Worm (Caenorhabditis elegans) whole organism, L4 larva: Measurements from ENCODE around the gene C49H3.12.

Experiments
- F49E8.2 ChIP-seq: sonication (generic microtip); optimal IDR thresholded peaks from 2 replicates; lab custom pipeline; 2016; ENCODE audit warnings: missing compliant biosample characterization, mild to moderate bottlenecking, missing genetic modification characterization, borderline replicate concordance
- R02D3.7 ChIP-seq: fragments of 150-350 bp; sonication (generic microtip); optimal IDR thresholded peaks from 3 replicates; lab custom pipeline; 2014; ENCODE audit warnings: missing biosample characterization, missing genetic modification characterization
- T20F7.1 ChIP-seq: fragments of 200-800 bp; sonication (Bioruptor generic); optimal IDR thresholded peaks from 2 replicates; lab custom pipeline; 2018; ENCODE audit warnings: mild to moderate bottlenecking, missing genetic modification characterization, missing compliant biosample characterization
- aha-1 ChIP-seq: fragments of 150-350 bp; peaks from one replicate; lab custom pipeline; 2014; ENCODE audit warnings: missing biosample characterization, missing genetic modification characterization
- aly-2 ChIP-seq: sonication (generic microtip); optimal IDR thresholded peaks from 2 replicates; lab custom pipeline; 2018; ENCODE audit warnings: missing biosample characterization, missing genetic modification characterization
- ama-1 ChIP-seq: fragments of 150-350 bp; optimal IDR thresholded peaks from 2 replicates; lab custom pipeline; 2014; ENCODE audit warnings: inconsistent platforms, mixed read lengths
- attf-4 ChIP-seq: sonication (generic microtip); optimal IDR thresholded peaks from 3 replicates; lab custom pipeline; 2017; ENCODE audit warnings: missing biosample characterization, missing genetic modification characterization
- ceh-62 ChIP-seq: sonication (generic microtip); optimal IDR thresholded peaks from 2 replicates; lab custom pipeline; 2017; ENCODE audit warnings: missing biosample characterization, missing genetic modification characterization
- cey-2 ChIP-seq: sonication (generic microtip); optimal IDR thresholded peaks from 3 replicates; lab custom pipeline; 2017; ENCODE audit warnings: missing genetic modification characterization, mild to moderate bottlenecking, missing compliant biosample characterization, antibody characterized with exemption, borderline replicate concordance; ENCODE audit not compliant: insufficient read depth
- ctbp-1 ChIP-seq: fragments of 200-800 bp; sonication (Bioruptor generic); IDR thresholded peaks from 2 replicates; pipeline ENCODE4 v1.3.6; 2022; ENCODE audit warnings: missing genetic modification reagents, missing genetic modification characterization, missing compliant biosample characterization
- daf-16 ChIP-seq, 3 experiments: sonication (generic microtip); optimal IDR thresholded peaks; 2 replicates each; lab custom pipeline; 2016 to 2017; ENCODE audit warnings: missing genetic modification characterization in 3 of 3, missing genetic modification reagents in 3 of 3, mild to moderate bottlenecking in 2 of 3, missing compliant biosample characterization in 2 of 3, missing biosample characterization in 1 of 3, moderate library complexity in 1 of 3
- dve-1 ChIP-seq: sonication (generic microtip); optimal IDR thresholded peaks from 2 replicates; lab custom pipeline; 2017; ENCODE audit warnings: antibody characterized with exemption, mild to moderate bottlenecking, missing genetic modification characterization, missing compliant biosample characterization; ENCODE audit not compliant: insufficient read depth
- egl-43 ChIP-seq: fragments of 200-800 bp; sonication (Bioruptor generic); IDR thresholded peaks from 2 replicates; pipeline ENCODE4 v1.3.6; 2022; ENCODE audit warnings: missing genetic modification reagents, missing genetic modification characterization, missing compliant biosample characterization
- fkh-10 ChIP-seq: fragments of 150-350 bp; optimal IDR thresholded peaks from 2 replicates; lab custom pipeline; 2014; ENCODE audit warnings: missing biosample characterization, missing genetic modification reagents, missing genetic modification characterization
- gei-8 ChIP-seq: fragments of 200-800 bp; sonication (Bioruptor generic); optimal IDR thresholded peaks from 2 replicates; lab custom pipeline; 2018; ENCODE audit warnings: mild to moderate bottlenecking, missing genetic modification characterization, missing compliant biosample characterization
- hif-1 ChIP-seq, 2 experiments: sonication (generic microtip); optimal IDR thresholded peaks; 2 replicates each; lab custom pipeline; 2016 to 2017; ENCODE audit warnings: missing compliant biosample characterization in 2 of 2, missing genetic modification characterization in 2 of 2, missing genetic modification reagents in 2 of 2, missing genotype in 2 of 2, mild to moderate bottlenecking in 1 of 2
- hlh-11 ChIP-seq: fragments of 200-800 bp; sonication (Bioruptor generic); optimal IDR thresholded peaks from 2 replicates; lab custom pipeline; 2018; ENCODE audit warnings: mild to moderate bottlenecking, missing genetic modification characterization, missing compliant biosample characterization
- hlh-30 ChIP-seq: sonication (generic microtip); optimal IDR thresholded peaks from 2 replicates; lab custom pipeline; 2017; ENCODE audit warnings: antibody characterized with exemption, mild to moderate bottlenecking, missing genetic modification characterization, missing compliant biosample characterization; ENCODE audit not compliant: insufficient read depth
- hmg-1.1 ChIP-seq: fragments of 200-800 bp; sonication (Bioruptor generic); IDR thresholded peaks from 2 replicates; pipeline ENCODE4 v1.3.6; 2022; ENCODE audit warnings: missing genetic modification reagents, missing genetic modification characterization, missing compliant biosample characterization
- jun-1 ChIP-seq: fragments of 150-350 bp; optimal IDR thresholded peaks from 2 replicates; lab custom pipeline; 2014; ENCODE audit warnings: missing biosample characterization, missing genetic modification reagents, missing genetic modification characterization
- lin-1 ChIP-seq: fragments of 200-800 bp; sonication (Bioruptor generic); IDR thresholded peaks from 2 replicates; pipeline ENCODE4 v1.3.6; 2022; ENCODE audit warnings: missing genetic modification reagents, missing genetic modification characterization, missing compliant biosample characterization
- lin-29 ChIP-seq: fragments of 200-800 bp; sonication (Bioruptor generic); IDR thresholded peaks from 2 replicates; pipeline ENCODE4 v1.3.6; 2022; ENCODE audit warnings: missing genetic modification reagents, missing genetic modification characterization, missing compliant biosample characterization
- mdl-1 ChIP-seq, 2 experiments: fragments of 150-350 bp in 1 of 2; sonication (generic microtip) in 1 of 2; optimal IDR thresholded peaks; 2 replicates each; lab custom pipeline; 2014 to 2017; ENCODE audit warnings: missing biosample characterization in 2 of 2, missing genetic modification characterization in 2 of 2
- mxl-2 ChIP-seq: fragments of 200-800 bp; sonication (Bioruptor generic); conservative IDR thresholded peaks from 2 replicates; pipeline ENCODE4 v1.3.6; 2022; ENCODE audit warnings: missing genetic modification reagents, missing genetic modification characterization, missing compliant biosample characterization
- nhr-10 ChIP-seq: fragments of 150-350 bp; optimal IDR thresholded peaks from 2 replicates; lab custom pipeline; 2014; ENCODE audit warnings: missing biosample characterization, missing genetic modification characterization
- nhr-25 ChIP-seq: sonication (generic microtip); optimal IDR thresholded peaks from 2 replicates; lab custom pipeline; 2017; ENCODE audit warnings: missing genetic modification characterization, mild to moderate bottlenecking, missing compliant biosample characterization, antibody characterized with exemption, moderate library complexity, borderline replicate concordance; ENCODE audit not compliant: insufficient read depth
- nhr-42 ChIP-seq: fragments of 200-800 bp; sonication (Bioruptor generic); IDR thresholded peaks from 2 replicates; pipeline ENCODE4 v1.3.6; 2022; ENCODE audit warnings: missing genetic modification characterization, missing compliant biosample characterization
- nhr-6 ChIP-seq: fragments of 150-350 bp; optimal IDR thresholded peaks from 2 replicates; lab custom pipeline; 2014; ENCODE audit warnings: missing biosample characterization, missing genetic modification characterization
- nhr-76 ChIP-seq: fragments of 150-350 bp; optimal IDR thresholded peaks from 2 replicates; lab custom pipeline; 2014; ENCODE audit warnings: missing biosample characterization, missing genetic modification characterization
- nhr-77 ChIP-seq: fragments of 150-350 bp; optimal IDR thresholded peaks from 2 replicates; lab custom pipeline; 2014; ENCODE audit warnings: missing biosample characterization, missing genetic modification characterization
- pha-4 ChIP-seq, 2 experiments: fragments of 150-350 bp in 1 of 2; fragments of 200-800 bp in 1 of 2; sonication (Bioruptor generic) in 1 of 2; IDR thresholded peaks in 1 of 2; optimal IDR thresholded peaks in 1 of 2; 2 replicates each; pipeline versions ENCODE4 v1.3.6 to Lab custom; 2014 to 2022; ENCODE audit warnings: missing genetic modification characterization in 2 of 2, missing genetic modification reagents in 2 of 2, missing biosample characterization in 1 of 2, missing compliant biosample characterization in 1 of 2
- php-3 ChIP-seq: fragments of 200-800 bp; sonication (Bioruptor generic); IDR thresholded peaks from 2 replicates; pipeline ENCODE4 v1.3.6; 2022; ENCODE audit warnings: missing genetic modification reagents, missing genetic modification characterization, missing compliant biosample characterization
- pqm-1 ChIP-seq: sonication (generic microtip); optimal IDR thresholded peaks from 2 replicates; lab custom pipeline; 2017; ENCODE audit warnings: missing biosample characterization, missing genetic modification characterization
- sdz-12 ChIP-seq: fragments of 200-800 bp; sonication (Bioruptor generic); optimal IDR thresholded peaks from 2 replicates; lab custom pipeline; 2018; ENCODE audit warnings: mild to moderate bottlenecking, missing genetic modification characterization, missing compliant biosample characterization
- set-16 ChIP-seq: fragments of 200-800 bp; sonication (Bioruptor generic); IDR thresholded peaks from 2 replicates; pipeline ENCODE4 v1.3.6; 2022; ENCODE audit warnings: missing genetic modification reagents, missing genetic modification characterization, missing compliant biosample characterization
- skn-1 ChIP-seq: fragments of 150-350 bp; optimal IDR thresholded peaks from 2 replicates; lab custom pipeline; 2014; ENCODE audit warnings: missing biosample characterization, missing genetic modification characterization
- tag-97 ChIP-seq: fragments of 200-800 bp; sonication (Bioruptor generic); IDR thresholded peaks from 2 replicates; pipeline ENCODE4 v1.3.6; 2022; ENCODE audit warnings: missing genetic modification characterization, missing compliant biosample characterization
- unc-130 ChIP-seq: sonication (generic microtip); optimal IDR thresholded peaks from 2 replicates; lab custom pipeline; 2016; ENCODE audit warnings: missing genetic modification reagents, missing genetic modification characterization, missing compliant biosample characterization
- unc-62 ChIP-seq, 3 experiments: fragments of 150-350 bp in 1 of 3; sonication (generic microtip); optimal IDR thresholded peaks in 2 of 3; peaks in 1 of 3; 1 replicate in 1 of 3; 2 replicates in 2 of 3; lab custom pipeline; 2014 to 2017; ENCODE audit warnings: missing biosample characterization in 3 of 3, missing genetic modification characterization in 3 of 3, missing genetic modification reagents in 3 of 3, missing genotype in 1 of 3
- zip-2 ChIP-seq: fragments of 150-350 bp; optimal IDR thresholded peaks from 2 replicates; lab custom pipeline; 2014; ENCODE audit warnings: missing biosample characterization, missing genetic modification characterization

The C49H3.12 gene

DNA sequence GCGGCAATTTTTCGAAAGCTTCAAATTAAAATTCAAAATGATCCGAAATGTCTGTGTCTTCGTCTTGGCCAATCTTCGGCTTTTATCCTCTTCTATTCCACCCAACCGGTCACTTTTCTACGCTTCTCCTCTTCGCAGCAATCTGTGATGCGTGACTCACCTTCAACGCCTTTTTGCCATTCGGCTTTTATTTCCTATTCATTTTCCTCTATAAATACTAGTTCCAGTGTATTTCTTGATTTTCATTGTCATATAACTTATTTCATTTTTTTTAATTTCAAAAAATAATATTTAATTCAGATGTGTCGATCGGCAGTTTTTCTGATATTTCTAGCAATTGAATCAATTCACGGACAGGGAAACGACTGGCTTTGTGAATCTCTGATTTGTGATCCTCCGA, 7.0 kb downstream of the C49H3.12 start, which contains the start of gene C49H3.16:
C49H3.16 (plus strand) TSS at position 301 of the 400 bp plus-strand sequence.
- TF ChIP-seq unc-62 (GFP tag; optimal IDR thresholded peaks at IDR 0.05 in 1 of 2; lab: Kevin White, UChicago) (peak in 1 of 2 experiments; percentile 63), unc-62 (tag; optimal IDR thresholded peaks at IDR 0.05; lab: Kevin White, UChicago) (no peak), aha-1 (tag; lab: Kevin White, UChicago) (no peak), nhr-25 (no peak), unc-130 (no peak), set-16 (no peak), zip-2 (no peak), nhr-77 (tag; lab: Kevin White, UChicago) (no peak), nhr-42 (GFP tag; lab: Robert Waterston, UW) (no peak)

DNA sequence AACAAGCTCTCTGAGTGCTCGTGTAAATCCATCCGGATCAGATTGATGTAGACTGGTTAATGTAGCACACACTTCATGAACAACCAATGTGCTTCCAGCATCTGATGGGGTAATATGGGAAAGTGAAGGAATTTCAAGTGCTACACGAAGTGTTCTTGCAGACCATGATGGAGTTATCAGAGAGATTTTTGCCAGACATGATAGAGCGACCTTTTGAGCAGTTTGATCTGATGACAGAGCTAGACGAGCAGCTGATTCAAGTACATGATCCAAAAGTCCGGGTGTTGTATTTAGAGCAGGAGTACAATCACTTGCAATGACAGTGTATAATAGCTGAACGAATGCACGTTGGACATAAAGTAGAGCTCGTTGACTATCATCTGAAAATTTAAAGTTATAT, 9.2 kb downstream of the C49H3.12 start:
- TF ChIP-seq fkh-10 (GFP tag; lab: Kevin White, UChicago): no peak
- peak; percentile 95 for TF ChIP-seq aha-1 (tag; lab: Kevin White, UChicago)
- peak in 1 of 2 experiments; percentile 83 for TF ChIP-seq unc-62 (GFP tag; optimal IDR thresholded peaks at IDR 0.05 in 1 of 2; lab: Kevin White, UChicago)
- no peak for TF ChIP-seq unc-62 (tag; optimal IDR thresholded peaks at IDR 0.05; lab: Kevin White, UChicago)

DNA sequence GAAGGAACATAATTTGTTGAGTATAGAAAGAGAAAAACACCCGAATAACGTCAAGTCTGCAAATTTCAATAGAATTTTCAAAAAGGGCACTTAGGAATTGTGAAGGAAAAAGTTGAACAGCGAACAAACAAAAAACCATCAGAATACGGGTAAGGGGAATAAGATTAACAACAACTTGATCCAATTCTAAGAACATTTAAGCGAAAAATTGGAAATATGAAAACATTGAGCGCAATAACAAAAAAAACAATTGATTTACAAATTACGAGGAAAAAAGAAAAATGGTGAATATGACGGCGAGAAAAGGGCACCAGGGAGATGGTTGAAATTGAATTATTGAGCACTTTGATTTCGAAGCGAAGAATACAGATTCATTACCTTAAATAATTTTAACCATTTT, 10.2 kb downstream of the C49H3.12 start:
- TF ChIP-seq aha-1 (tag; lab: Kevin White, UChicago) (peak; percentile 90), F49E8.2 (tag; lab: Kevin White, UChicago) (no peak), hlh-30 (tag; lab: Kevin White, UChicago) (no peak), mxl-2 (GFP tag; lab: Robert Waterston, UW) (no peak), unc-62 (GFP tag; optimal IDR thresholded peaks at IDR 0.05 in 1 of 2; lab: Kevin White, UChicago) (peak in 1 of 2 experiments; percentile 90), unc-62 (tag; optimal IDR thresholded peaks at IDR 0.05; lab: Kevin White, UChicago) (no peak), nhr-6 (tag; lab: Kevin White, UChicago) (no peak)

DNA sequence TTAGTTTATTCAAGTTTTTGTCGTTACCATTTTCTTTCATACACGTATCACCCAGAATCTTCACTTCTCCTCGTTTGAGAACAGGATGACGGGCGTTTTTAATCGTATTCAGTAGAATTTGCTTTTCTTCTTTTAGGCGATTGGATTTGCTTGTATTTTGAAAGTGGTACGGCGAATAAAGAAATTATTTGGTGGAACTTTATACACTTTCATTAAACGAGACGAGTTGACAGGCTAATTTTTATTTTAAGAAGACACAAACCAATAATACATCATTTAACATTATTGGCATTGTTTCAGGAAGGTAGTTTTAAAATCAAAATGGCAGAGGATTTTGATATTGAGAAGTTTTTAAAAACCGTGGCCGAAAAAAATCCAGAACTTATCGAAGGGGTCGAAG, 12.1 kb downstream of the C49H3.12 start, which contains the start of gene C49H3.4:
C49H3.4 (plus strand) TSS at position 301 of the 400 bp plus-strand sequence.
- TF ChIP-seq dve-1 (tag; lab: Kevin White, UChicago): no peak
- TF ChIP-seq lin-29: no peak
- no peak for TF ChIP-seq ceh-62 (tag; lab: Kevin White, UChicago)
- TF ChIP-seq cey-2 (tag; lab: Kevin White, UChicago): no peak
- no peak for TF ChIP-seq lin-1 (GFP tag; lab: Robert Waterston, UW)
- TF ChIP-seq php-3: no peak
- peak; percentile 8 for TF ChIP-seq T20F7.1 (GFP tag; lab: Kevin White, UChicago)
- TF ChIP-seq aha-1 (tag; lab: Kevin White, UChicago): peak; percentile 69
- no peak for TF ChIP-seq sdz-12 (GFP tag; lab: Kevin White, UChicago)
- no peak for TF ChIP-seq nhr-6 (tag; lab: Kevin White, UChicago)
- no peak for TF ChIP-seq F49E8.2 (tag; lab: Kevin White, UChicago)
- TF ChIP-seq fkh-10 (GFP tag; lab: Kevin White, UChicago): no peak
- TF ChIP-seq nhr-76 (tag; lab: Kevin White, UChicago): no peak
- TF ChIP-seq set-16: no peak
- TF ChIP-seq egl-43 (GFP tag; lab: Robert Waterston, UW): no peak
- TF ChIP-seq skn-1: no peak
- no peak for TF ChIP-seq attf-4 (tag; lab: Kevin White, UChicago)
- TF ChIP-seq nhr-10 (tag; lab: Kevin White, UChicago): no peak
- no peak for TF ChIP-seq nhr-25
- no peak for TF ChIP-seq jun-1 (tag; lab: Kevin White, UChicago)
- peak; percentile 38 for TF ChIP-seq ama-1 (lab: Kevin White, UChicago)
- no peak for TF ChIP-seq tag-97 (GFP tag; lab: Robert Waterston, UW)
- no peak for TF ChIP-seq pha-4 (GFP tag; IDR thresholded peaks at IDR 0.05; lab: Robert Waterston, UW)
- TF ChIP-seq pha-4 (tag; optimal IDR thresholded peaks at IDR 0.05; lab: Kevin White, UChicago): no peak

DNA sequence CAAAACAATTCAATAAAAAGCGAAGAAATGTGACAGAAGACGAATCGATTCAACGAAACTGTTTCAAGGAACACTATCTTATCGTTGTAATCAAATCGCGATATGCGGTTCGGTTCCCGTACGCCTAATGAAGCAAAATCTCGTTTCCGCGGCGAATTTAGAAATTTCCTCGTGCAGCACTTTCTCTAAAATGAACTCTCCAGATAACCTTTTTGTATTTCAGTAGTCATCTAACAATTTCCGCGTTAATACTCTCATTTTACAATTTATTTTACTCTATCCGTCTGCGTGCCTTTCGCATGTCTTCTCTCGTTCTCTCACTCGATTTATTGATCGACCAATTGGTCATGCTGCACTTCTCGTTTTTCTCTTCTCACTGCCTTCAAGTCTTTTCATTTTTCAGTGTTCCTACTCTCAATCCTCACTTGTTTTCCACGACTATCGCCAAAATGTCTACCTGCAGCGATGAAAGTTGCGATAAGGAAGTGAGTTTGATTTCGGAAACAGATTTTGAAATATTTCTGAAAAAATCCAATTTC, 16.9 kb downstream of the C49H3.12 start, which contains the start of the genes npp-27 and ntl-4:
npp-27 (minus strand) TSS at position 51 of the 539 bp plus-strand sequence.
ntl-4 (plus strand) TSS at position 379 of the 539 bp plus-strand sequence.
- TF ChIP-seq hmg-1.1 (GFP tag; lab: Robert Waterston, UW) (0 out of 2 replicates have a peak, but pooled peaks have one; percentile 27), pqm-1 (tag; lab: Kevin White, UChicago) (no peak), mdl-1 (tag; optimal IDR thresholded peaks at IDR 0.05; lab: Kevin White, UChicago) (peak in 1 of 2 experiments; percentile 6), nhr-76 (tag; lab: Kevin White, UChicago) (no peak), gei-8 (GFP tag; lab: Kevin White, UChicago) (no peak), aly-2 (tag; lab: Kevin White, UChicago) (no peak), R02D3.7 (tag; lab: Kevin White, UChicago) (no peak), daf-16 (GFP tag; optimal IDR thresholded peaks at IDR 0.05; lab: Kevin White, UChicago) (no peak), daf-16 (tag; optimal IDR thresholded peaks at IDR 0.05; lab: Kevin White, UChicago) (peak; percentile 42), cey-2 (tag; lab: Kevin White, UChicago) (no peak), hif-1 (tag; optimal IDR thresholded peaks at IDR 0.05; lab: Kevin White, UChicago) (peak in 1 of 2 experiments; percentile 15), ctbp-1 (GFP tag; lab: Robert Waterston, UW) (0 out of 2 replicates have a peak, but pooled peaks have one; percentile 43), hlh-11 (peak; percentile 18)
